Fruit fly (Drosophila melanogaster) whole organism, embryonic: Measurements from ENCODE around the gene Lgr3.

Experiments used
- CG10543 ChIP-seq: fragments of 200-800 bp; sonication (Bioruptor generic); optimal IDR thresholded peaks from 3 replicates; lab custom pipeline; 2017; ENCODE audit warnings: missing biosample characterization, mild to moderate bottlenecking, missing genetic modification characterization, moderate library complexity
- CG11093 ChIP-seq: fragments of 200-800 bp; sonication (Bioruptor generic); IDR thresholded peaks from 3 replicates; pipeline ENCODE4 v1.3.6; 2022; ENCODE audit warnings: missing biosample characterization, missing genetic modification characterization
- CG11247 ChIP-seq: fragments of 200-800 bp; sonication (Bioruptor generic); IDR thresholded peaks from 2 replicates; pipeline ENCODE4 v1.3.6; 2022; ENCODE audit warnings: missing biosample characterization, missing genetic modification characterization
- CG11560 ChIP-seq: fragments of 200-800 bp; sonication (Bioruptor generic); IDR thresholded peaks from 3 replicates; pipeline ENCODE4 v1.3.6; 2022; ENCODE audit warnings: missing biosample characterization, missing genetic modification characterization
- CG11695 ChIP-seq: fragments of 200-800 bp; sonication (Bioruptor generic); IDR thresholded peaks from 3 replicates; pipeline ENCODE4 v1.3.6; 2022; ENCODE audit warnings: missing biosample characterization, missing genetic modification characterization
- CG11723 ChIP-seq: fragments of 200-800 bp; sonication (Bioruptor generic); optimal IDR thresholded peaks from 2 replicates; lab custom pipeline; 2017; ENCODE audit warnings: missing biosample characterization, mild to moderate bottlenecking, missing genetic modification characterization
- CG12155 ChIP-seq: fragments of 200-800 bp; sonication (Bioruptor generic); optimal IDR thresholded peaks from 3 replicates; lab custom pipeline; 2016; ENCODE audit warnings: missing biosample characterization, missing genetic modification characterization
- CG12391 ChIP-seq: fragments of 200-800 bp; sonication (Bioruptor generic); optimal IDR thresholded peaks from 3 replicates; lab custom pipeline; 2018; ENCODE audit warnings: missing biosample characterization, mild to moderate bottlenecking, missing genetic modification characterization, moderate library complexity
- CG12942 ChIP-seq: fragments of 200-800 bp; sonication (Bioruptor generic); optimal IDR thresholded peaks from 3 replicates; lab custom pipeline; 2016; ENCODE audit warnings: missing biosample characterization, missing genetic modification characterization
- CG13424 ChIP-seq: fragments of 200-800 bp; sonication (Bioruptor generic); optimal IDR thresholded peaks from 2 replicates; lab custom pipeline; 2019; ENCODE audit warnings: missing biosample characterization, mild to moderate bottlenecking, missing genetic modification characterization, moderate library complexity
- CG15073 ChIP-seq: fragments of 200-800 bp; sonication (Bioruptor generic); optimal IDR thresholded peaks from 2 replicates; lab custom pipeline; 2016; ENCODE audit warnings: missing biosample characterization, missing genetic modification characterization
- CG17359 ChIP-seq: fragments of 200-800 bp; sonication (Bioruptor generic); optimal IDR thresholded peaks from 3 replicates; lab custom pipeline; 2018; ENCODE audit warnings: missing biosample characterization, mild to moderate bottlenecking, missing genetic modification characterization, moderate library complexity
- CG17568 ChIP-seq: fragments of 200-800 bp; sonication (Bioruptor generic); optimal IDR thresholded peaks from 2 replicates; lab custom pipeline; 2018; ENCODE audit warnings: missing biosample characterization, mild to moderate bottlenecking, missing genetic modification characterization, moderate library complexity
- CG2129 ChIP-seq: fragments of 200-800 bp; sonication (Bioruptor generic); IDR thresholded peaks from 2 replicates; pipeline ENCODE4 v1.3.6; 2022; ENCODE audit warnings: missing biosample characterization, missing genetic modification characterization; ENCODE audit not compliant: partially characterized antibody
- CG32532 ChIP-seq: fragments of 200-800 bp; sonication (Bioruptor generic); IDR thresholded peaks from 2 replicates; pipeline ENCODE4 v1.3.6; 2022; ENCODE audit warnings: missing biosample characterization, missing genetic modification characterization
- CG3726 ChIP-seq: fragments of 200-800 bp; sonication (Bioruptor generic); IDR thresholded peaks from 3 replicates; pipeline ENCODE4, ENCODE4 v1.3.6; 2022; ENCODE audit warnings: missing biosample characterization, missing genetic modification characterization
- CG42726 ChIP-seq: fragments of 200-800 bp; sonication (Bioruptor generic); IDR thresholded peaks from 2 replicates; pipeline ENCODE4 v1.3.6; 2022; ENCODE audit warnings: missing biosample characterization, missing genetic modification characterization; ENCODE audit not compliant: partially characterized antibody
- CG4617 ChIP-seq: fragments of 200-800 bp; sonication (Bioruptor generic); optimal IDR thresholded peaks from 3 replicates; lab custom pipeline; 2016; ENCODE audit warnings: missing biosample characterization, missing genetic modification characterization, borderline replicate concordance
- CG5245 ChIP-seq: fragments of 200-800 bp; sonication (Bioruptor generic); optimal IDR thresholded peaks from 3 replicates; lab custom pipeline; 2016; ENCODE audit warnings: missing biosample characterization, missing genetic modification characterization
- CG6254 ChIP-seq: fragments of 200-800 bp; sonication (Bioruptor generic); optimal IDR thresholded peaks from 3 replicates; lab custom pipeline; 2017; ENCODE audit warnings: mild to moderate bottlenecking, missing biosample characterization, missing genetic modification reagents, missing genetic modification characterization
- CG6272 ChIP-seq: fragments of 200-800 bp; sonication (Bioruptor generic); IDR thresholded peaks from 2 replicates; pipeline ENCODE4 v1.3.6; 2022; ENCODE audit warnings: missing biosample characterization, missing genetic modification characterization
- CG7963 ChIP-seq: fragments of 200-800 bp; sonication (Bioruptor generic); IDR thresholded peaks from 3 replicates; pipeline ENCODE4 v1.3.6; 2022; ENCODE audit warnings: missing biosample characterization, missing genetic modification characterization; ENCODE audit not compliant: partially characterized antibody
- Camta ChIP-seq: fragments of 200-800 bp; sonication (Bioruptor generic); optimal IDR thresholded peaks from 2 replicates; lab custom pipeline; 2016; ENCODE audit warnings: missing biosample characterization, missing genetic modification characterization
- Dek ChIP-seq: fragments of 200-800 bp; sonication (Bioruptor generic); optimal IDR thresholded peaks from 3 replicates; lab custom pipeline; 2019; ENCODE audit warnings: missing biosample characterization, mild to moderate bottlenecking, missing genetic modification characterization, moderate library complexity
- Doc2 ChIP-seq: fragments of 200-800 bp; sonication (Bioruptor generic); IDR thresholded peaks from 2 replicates; pipeline ENCODE4 v1.3.6; 2022; ENCODE audit warnings: missing biosample characterization, missing genetic modification characterization
- Doc3 ChIP-seq: fragments of 200-800 bp; sonication (Bioruptor generic); IDR thresholded peaks from 3 replicates; pipeline ENCODE4 v1.3.6; 2022; ENCODE audit warnings: missing biosample characterization, missing genetic modification characterization; ENCODE audit not compliant: partially characterized antibody
- Ets65A ChIP-seq: fragments of 200-800 bp; sonication (Bioruptor generic); peaks from one replicate; lab custom pipeline; 2016; ENCODE audit warnings: missing biosample characterization, missing genetic modification characterization
- Gsc ChIP-seq: fragments of 200-800 bp; sonication (Bioruptor generic); IDR thresholded peaks from 2 replicates; pipeline ENCODE4 v1.3.6; 2022; ENCODE audit warnings: missing biosample characterization, missing genetic modification characterization
- Hr51 ChIP-seq, 2 experiments: fragments of 200-800 bp; sonication (Bioruptor generic); optimal IDR thresholded peaks; 2 replicates in 1 of 2; 3 replicates in 1 of 2; lab custom pipeline; 2016 to 2018; ENCODE audit warnings: missing biosample characterization in 2 of 2, missing genetic modification characterization in 2 of 2, mild to moderate bottlenecking in 1 of 2, moderate library complexity in 1 of 2
- Jarid2 ChIP-seq: fragments of 200-800 bp; sonication (Bioruptor generic); optimal IDR thresholded peaks from 3 replicates; lab custom pipeline; 2017; ENCODE audit warnings: mild to moderate bottlenecking, missing biosample characterization, missing genetic modification reagents, missing genetic modification characterization
- MTF-1 ChIP-seq: fragments of 200-800 bp; sonication (Bioruptor generic); optimal IDR thresholded peaks from 2 replicates; lab custom pipeline; 2018; ENCODE audit warnings: missing biosample characterization, mild to moderate bottlenecking, missing genetic modification characterization, borderline replicate concordance
- Nf-YB ChIP-seq: fragments of 200-800 bp; sonication (Bioruptor generic); optimal IDR thresholded peaks from 3 replicates; lab custom pipeline; 2019; ENCODE audit warnings: missing biosample characterization, mild to moderate bottlenecking, missing genetic modification characterization, moderate library complexity
- Opbp ChIP-seq: fragments of 200-800 bp; sonication (Bioruptor generic); IDR thresholded peaks from 3 replicates; pipeline ENCODE4 v1.3.6; 2022; ENCODE audit warnings: missing biosample characterization, missing genetic modification characterization; ENCODE audit not compliant: partially characterized antibody
- ara ChIP-seq: fragments of 200-800 bp; sonication (Bioruptor generic); IDR thresholded peaks from 2 replicates; pipeline ENCODE4 v1.3.6; 2022; ENCODE audit warnings: missing biosample characterization, missing genetic modification characterization
- az2 ChIP-seq: fragments of 200-800 bp; sonication (Bioruptor generic); optimal IDR thresholded peaks from 3 replicates; lab custom pipeline; 2016; ENCODE audit warnings: missing biosample characterization, missing genetic modification characterization
- caup ChIP-seq: fragments of 200-800 bp; sonication (Bioruptor generic); optimal IDR thresholded peaks from 3 replicates; lab custom pipeline; 2017; ENCODE audit warnings: missing biosample characterization, mild to moderate bottlenecking, missing genetic modification characterization, moderate library complexity; ENCODE audit not compliant: severe bottlenecking
- ci ChIP-seq: fragments of 200-800 bp; sonication (Bioruptor generic); IDR thresholded peaks from 3 replicates; pipeline ENCODE4 v1.3.6; 2022; ENCODE audit warnings: missing biosample characterization, missing genetic modification characterization
- dmrt11E ChIP-seq: fragments of 200-800 bp; sonication (Bioruptor generic); optimal IDR thresholded peaks from 3 replicates; lab custom pipeline; 2018; ENCODE audit warnings: missing biosample characterization, mild to moderate bottlenecking, missing genetic modification characterization, moderate library complexity
- fd96Cb ChIP-seq: fragments of 200-800 bp; sonication (Bioruptor generic); optimal IDR thresholded peaks from 2 replicates; lab custom pipeline; 2018; ENCODE audit warnings: missing biosample characterization, mild to moderate bottlenecking, missing genetic modification characterization, moderate library complexity
- hb ChIP-seq: fragments of 200-800 bp; sonication (Bioruptor generic); IDR thresholded peaks from 3 replicates; pipeline ENCODE4 v1.3.6; 2022; ENCODE audit warnings: missing biosample characterization, missing genetic modification characterization; ENCODE audit not compliant: partially characterized antibody
- hth ChIP-seq: fragments of >200 bp; optimal IDR thresholded peaks from 2 replicates; lab custom pipeline; 2017; ENCODE audit warnings: inconsistent platforms
- klu ChIP-seq: fragments of 200-800 bp; sonication (Bioruptor generic); IDR thresholded peaks from 2 replicates; pipeline ENCODE4 v1.3.6; 2022; ENCODE audit warnings: missing biosample characterization, missing genetic modification characterization
- knrl ChIP-seq: fragments of 200-800 bp; sonication (Bioruptor generic); IDR thresholded peaks from 3 replicates; pipeline ENCODE4 v1.3.6; 2022; ENCODE audit warnings: missing biosample characterization, missing genetic modification characterization; ENCODE audit not compliant: partially characterized antibody
- lab ChIP-seq: fragments of 200-800 bp; sonication (Bioruptor generic); optimal IDR thresholded peaks from 3 replicates; lab custom pipeline; 2017; ENCODE audit warnings: missing biosample characterization, missing genetic modification characterization, mild to moderate bottlenecking, moderate library complexity, missing genetic modification reagents
- mld ChIP-seq: fragments of 200-800 bp; sonication (Bioruptor generic); IDR thresholded peaks from 3 replicates; pipeline ENCODE4 v1.3.6; 2022; ENCODE audit warnings: missing biosample characterization, missing genetic modification characterization; ENCODE audit not compliant: partially characterized antibody
- pita ChIP-seq: fragments of 200-800 bp; sonication (Bioruptor generic); optimal IDR thresholded peaks from 2 replicates; lab custom pipeline; 2017; ENCODE audit warnings: missing biosample characterization, mild to moderate bottlenecking, missing genetic modification characterization
- row ChIP-seq: fragments of 200-800 bp; sonication (Bioruptor generic); IDR thresholded peaks from 3 replicates; pipeline ENCODE4 v1.3.6; 2022; ENCODE audit warnings: missing biosample characterization, missing genetic modification characterization
- slbo ChIP-seq: fragments of 200-800 bp; sonication (Bioruptor generic); IDR thresholded peaks from 2 replicates; pipeline ENCODE4 v1.3.6; 2022; ENCODE audit warnings: missing biosample characterization, missing genetic modification characterization
- slou ChIP-seq: fragments of 200-800 bp; sonication (Bioruptor generic); optimal IDR thresholded peaks from 3 replicates; lab custom pipeline; 2016; ENCODE audit warnings: missing biosample characterization, missing genetic modification characterization
- usp ChIP-seq: fragments of >200 bp; optimal IDR thresholded peaks from 2 replicates; lab custom pipeline; 2017; ENCODE audit warnings: missing biosample characterization, missing genetic modification characterization

Lgr3 gene

DNA sequence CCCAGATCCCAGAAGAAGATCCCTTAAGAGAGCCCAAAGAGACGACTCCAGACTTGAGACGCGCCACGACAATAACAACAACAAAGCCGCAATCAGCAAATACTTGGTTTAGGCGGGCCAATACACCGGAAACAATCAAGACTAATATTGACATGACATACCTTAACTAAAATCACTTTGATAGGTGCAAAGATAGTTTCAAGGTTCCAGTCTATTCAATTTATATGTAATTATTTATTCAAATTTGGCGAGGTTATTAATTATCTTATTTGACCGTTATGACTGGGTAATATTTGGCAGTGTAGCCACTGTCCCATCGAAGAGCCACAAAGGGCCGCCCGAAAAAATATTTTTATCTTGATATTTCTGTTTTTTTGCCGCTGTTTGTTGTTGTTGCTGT is 25.1 kb upstream of the Lgr3 start (continued):
- TF ChIP-seq Ets65A, result peak; percentile 55
- no peak for TF ChIP-seq CG2129
- peak; percentile 38 for TF ChIP-seq lab (GFP tag; lab: Kevin White, UChicago)
- no peak for TF ChIP-seq hb (GFP tag; lab: Robert Waterston, UW)
- peak; percentile 43; the same call in 1 of the 3 replicates for TF ChIP-seq CG11093
- TF ChIP-seq CG10543 (GFP tag; lab: Kevin White, UChicago), result no peak
- TF ChIP-seq klu (GFP tag; lab: Robert Waterston, UW), result no peak
- no peak for TF ChIP-seq CG15073
- no peak for TF ChIP-seq MTF-1 (GFP tag; lab: Kevin White, UChicago)
- TF ChIP-seq Nf-YB (GFP tag; lab: Kevin White, UChicago), result peak; percentile 8
- peak; percentile 39 for TF ChIP-seq CG12155 (GFP tag; lab: Kevin White, UChicago)
- peak; percentile 0 for TF ChIP-seq caup
- TF ChIP-seq CG17359 (tag; lab: Kevin White, UChicago), result peak; percentile 57
- TF ChIP-seq Jarid2, result no peak
- TF ChIP-seq ci, result peak; percentile 67; the same call in 2 of the 3 replicates
- peak; percentile 46 for TF ChIP-seq CG13424 (tag; lab: Kevin White, UChicago)
- TF ChIP-seq usp (GFP tag; lab: Kevin White, UChicago), result no peak
- no peak for TF ChIP-seq Dek (tag; lab: Kevin White, UChicago)
- peak; percentile 53 for TF ChIP-seq slbo (GFP tag; lab: Robert Waterston, UW)
- peak; percentile 60; the same call in 2 of the 3 replicates for TF ChIP-seq CG11695 (GFP tag; lab: Robert Waterston, UW)
- TF ChIP-seq Doc2 (GFP tag; lab: Robert Waterston, UW), result no peak
- peak; percentile 36; the same call in 1 of the 2 replicates for TF ChIP-seq CG32532 (GFP tag; lab: Robert Waterston, UW)
- TF ChIP-seq CG7963 (GFP tag; lab: Robert Waterston, UW), result no peak
- peak; percentile 36 for TF ChIP-seq CG6254 (GFP tag; lab: Kevin White, UChicago)
- TF ChIP-seq CG4617 (GFP tag; lab: Kevin White, UChicago), result no peak
- TF ChIP-seq dmrt11E, result peak; percentile 75
- peak in 1 of 2 experiments; percentile 58 for TF ChIP-seq Hr51 (GFP tag; optimal IDR thresholded peaks at IDR 0.05; lab: Kevin White, UChicago)
- peak; percentile 55 for TF ChIP-seq az2 (GFP tag; lab: Kevin White, UChicago)
- no peak for TF ChIP-seq CG6272 (GFP tag; lab: Robert Waterston, UW)
- TF ChIP-seq pita, result no peak
- no peak for TF ChIP-seq CG5245 (GFP tag; lab: Kevin White, UChicago)
- TF ChIP-seq CG12942 (GFP tag; lab: Kevin White, UChicago), result no peak
- TF ChIP-seq CG3726 (GFP tag; lab: Robert Waterston, UW), result no peak
- peak; percentile 26 for TF ChIP-seq Camta (GFP tag; lab: Kevin White, UChicago)
- TF ChIP-seq row (GFP tag; lab: Robert Waterston, UW), result peak; percentile 70
- TF ChIP-seq Doc3 (GFP tag; lab: Robert Waterston, UW), result no peak
- TF ChIP-seq CG42726 (GFP tag; lab: Robert Waterston, UW), result no peak
- TF ChIP-seq CG17568 (GFP tag; lab: Kevin White, UChicago), result no peak
- no peak for TF ChIP-seq CG11247 (GFP tag; lab: Robert Waterston, UW)
- no peak for TF ChIP-seq Opbp
- peak; percentile 21 for TF ChIP-seq slou (GFP tag; lab: Kevin White, UChicago)
- peak; percentile 64 for TF ChIP-seq CG12391
- no peak for TF ChIP-seq knrl (GFP tag; lab: Robert Waterston, UW)
- TF ChIP-seq CG11723 (GFP tag; lab: Kevin White, UChicago), result no peak
- TF ChIP-seq ara (GFP tag; lab: Robert Waterston, UW), result peak; percentile 82
- no peak for TF ChIP-seq mld (GFP tag; lab: Robert Waterston, UW)
- TF ChIP-seq CG11560 (tag; lab: Robert Waterston, UW), result peak; percentile 28; the same call in 1 of the 3 replicates
- TF ChIP-seq Gsc (GFP tag; lab: Robert Waterston, UW), result no peak
- TF ChIP-seq hth, result no peak
- peak; percentile 61 for TF ChIP-seq fd96Cb (tag; lab: Kevin White, UChicago)
